Fruit fly (Drosophila melanogaster): ENCODE data around the gene CG14374.

CG14374 gene

dm6 chr3R:13403032-13403459 is 6.1 kb upstream of the CG14374 start, which contains the start of gene Dpm3 (continued):
- TF ChIP-seq CG31365 (tag; optimal IDR thresholded peaks at IDR 0.05) = no peak
- TF ChIP-seq B-H1 (GFP tag; IDR thresholded peaks at IDR 0.05) = no peak
- TF ChIP-seq sens-2 (GFP tag; IDR thresholded peaks at IDR 0.05) = no peak
- TF ChIP-seq grau (tag; optimal IDR thresholded peaks at IDR 0.05) = peak; percentile 21
- no peak for TF ChIP-seq CG4360 (GFP tag; IDR thresholded peaks at IDR 0.05)
- no peak for TF ChIP-seq Oaz (GFP tag; IDR thresholded peaks at IDR 0.05)
- TF ChIP-seq CG2120 (GFP tag; optimal IDR thresholded peaks at IDR 0.05) = peak; percentile 58
- no peak for TF ChIP-seq Ada2b (GFP tag; IDR thresholded peaks at IDR 0.05)
- TF ChIP-seq CG12299 (tag; optimal IDR thresholded peaks at IDR 0.05) = peak; percentile 5
- no peak for TF ChIP-seq Mrtf (GFP tag; IDR thresholded peaks at IDR 0.05)
- no peak for TF ChIP-seq ap (GFP tag; IDR thresholded peaks at IDR 0.05)
- TF ChIP-seq CoRest (tag; optimal IDR thresholded peaks at IDR 0.05) = peak; percentile 76
- TF ChIP-seq Dref (GFP tag; IDR thresholded peaks at IDR 0.05) = peak; percentile 99
- no peak for TF ChIP-seq h (optimal IDR thresholded peaks at IDR 0.05)
- TF ChIP-seq tin (GFP tag; optimal IDR thresholded peaks at IDR 0.05) = peak; percentile 27
- TF ChIP-seq CG7928 (GFP tag; optimal IDR thresholded peaks at IDR 0.05) = no peak
- TF ChIP-seq wdn (GFP tag; IDR thresholded peaks at IDR 0.05) = no peak
- TF ChIP-seq Xbp1 (GFP tag; optimal IDR thresholded peaks at IDR 0.05) = peak; percentile 54
- TF ChIP-seq CG9609 (GFP tag; optimal IDR thresholded peaks at IDR 0.05) = peak; percentile 38
- no peak for TF ChIP-seq Meics (GFP tag; optimal IDR thresholded peaks at IDR 0.05)
- no peak for TF ChIP-seq nom (GFP tag; optimal IDR thresholded peaks at IDR 0.05)
- no peak for TF ChIP-seq kni (GFP tag; optimal IDR thresholded peaks at IDR 0.05)
- no peak for TF ChIP-seq pros (GFP tag; optimal IDR thresholded peaks at IDR 0.05)
- no peak for TF ChIP-seq CG2889 (GFP tag; IDR thresholded peaks at IDR 0.05)
- peak; percentile 89 for TF ChIP-seq vnd (GFP tag; IDR thresholded peaks at IDR 0.05; ENCODE audit: partially characterized antibody)
- TF ChIP-seq so (GFP tag; IDR thresholded peaks at IDR 0.05) = 0 out of 3 replicates have a peak, but pooled peaks have one; percentile 22
- peak; percentile 7 for TF ChIP-seq Spps (tag; optimal IDR thresholded peaks at IDR 0.05)
- TF ChIP-seq CG42726 (GFP tag; IDR thresholded peaks at IDR 0.05; ENCODE audit: partially characterized antibody) = peak; percentile 84
- TF ChIP-seq H15 (GFP tag; IDR thresholded peaks at IDR 0.05) = no peak
- TF ChIP-seq sima (GFP tag; optimal IDR thresholded peaks at IDR 0.05) = no peak
- no peak for TF ChIP-seq CG5180 (GFP tag; optimal IDR thresholded peaks at IDR 0.05)
- no peak for TF ChIP-seq ftz-f1 (GFP tag; optimal IDR thresholded peaks at IDR 0.05)
- peak; percentile 97 for TF ChIP-seq Myb (GFP tag; optimal IDR thresholded peaks at IDR 0.05)
- TF ChIP-seq CG2875 (GFP tag; optimal IDR thresholded peaks at IDR 0.05) = no peak
- TF ChIP-seq CG16813 (GFP tag; IDR thresholded peaks at IDR 0.05; ENCODE audit: partially characterized antibody) = peak; percentile 89
- peak; percentile 86 for TF ChIP-seq sens (GFP tag)
- no peak for TF ChIP-seq fd64A (GFP tag; optimal IDR thresholded peaks at IDR 0.05)
- TF ChIP-seq CG17328 (GFP tag; IDR thresholded peaks at IDR 0.05) = no peak
- TF ChIP-seq CG13894 (tag; optimal IDR thresholded peaks at IDR 0.05) = no peak
- TF ChIP-seq CG11398 (GFP tag; optimal IDR thresholded peaks at IDR 0.05) = no peak
- TF ChIP-seq klu (GFP tag; IDR thresholded peaks at IDR 0.05) = no peak
- peak; percentile 30 for TF ChIP-seq CG13775 (GFP tag; optimal IDR thresholded peaks at IDR 0.05)
- peak; percentile 94 for TF ChIP-seq ato (GFP tag; IDR thresholded peaks at IDR 0.05; ENCODE audit: partially characterized antibody)
- peak; percentile 86 for TF ChIP-seq bbx (GFP tag; IDR thresholded peaks at IDR 0.05; ENCODE audit: partially characterized antibody)
- peak; percentile 39 for TF ChIP-seq Bdp1 (GFP tag; optimal IDR thresholded peaks at IDR 0.05)
- TF ChIP-seq CG2116 (GFP tag; optimal IDR thresholded peaks at IDR 0.05) = peak; percentile 68
- peak; percentile 62; the same call in 1 of the 3 replicates for TF ChIP-seq otp (GFP tag; IDR thresholded peaks at IDR 0.05)
- TF ChIP-seq Dip3 (GFP tag; optimal IDR thresholded peaks at IDR 0.05) = peak; percentile 38
- no peak for TF ChIP-seq cg (GFP tag; optimal IDR thresholded peaks at IDR 0.05)
- TF ChIP-seq Xrp1 (GFP tag; IDR thresholded peaks at IDR 0.05) = no peak
- TF ChIP-seq odd (GFP tag; optimal IDR thresholded peaks at IDR 0.05) = no peak
- no peak for TF ChIP-seq Dfd (GFP tag; optimal IDR thresholded peaks at IDR 0.05)

Data from whole organism, embryonic.